Worm (Caenorhabditis elegans) whole organism, L4 larva: ENCODE data around the gene arrd-1.

ENCODE experiments used
- aha-1 ChIP-seq: fragments of 150-350 bp; peaks from one replicate; lab custom pipeline; 2014; ENCODE audit warnings: missing biosample characterization, missing genetic modification characterization
- fos-1 ChIP-seq: fragments of 150-350 bp; optimal IDR thresholded peaks from 2 replicates; lab custom pipeline; 2014; ENCODE audit warnings: missing biosample characterization, missing genetic modification characterization
- hlh-30 ChIP-seq: sonication (generic microtip); optimal IDR thresholded peaks from 2 replicates; lab custom pipeline; 2017; ENCODE audit warnings: antibody characterized with exemption, mild to moderate bottlenecking, missing genetic modification characterization, missing compliant biosample characterization; ENCODE audit not compliant: insufficient read depth
- lin-13 ChIP-seq: fragments of 150-350 bp; optimal IDR thresholded peaks from 2 replicates; lab custom pipeline; 2014; ENCODE audit warnings: missing biosample characterization, missing genetic modification reagents, missing genetic modification characterization
- mdl-1 ChIP-seq, 2 experiments: fragments of 150-350 bp in 1 of 2; sonication (generic microtip) in 1 of 2; optimal IDR thresholded peaks; 2 replicates each; lab custom pipeline; 2014 to 2017; ENCODE audit warnings: missing biosample characterization in 2 of 2, missing genetic modification characterization in 2 of 2
- nhr-237 ChIP-seq: sonication (generic microtip); optimal IDR thresholded peaks from 2 replicates; lab custom pipeline; 2017; ENCODE audit warnings: missing biosample characterization, missing genetic modification characterization

ce11 chrII:582649-583048, 44.7 kb upstream of the arrd-1 start, which contains the start of gene fbxb-14:
- no peak for TF ChIP-seq nhr-237 (tag; lab: Kevin White, UChicago)
- TF ChIP-seq lin-13, result no peak
- no peak for TF ChIP-seq hlh-30 (tag; lab: Kevin White, UChicago)
- TF ChIP-seq aha-1 (tag; lab: Kevin White, UChicago), result no peak
- no peak for TF ChIP-seq mdl-1 (tag; optimal IDR thresholded peaks at IDR 0.05; lab: Kevin White, UChicago)
- no peak for TF ChIP-seq fos-1 (tag; lab: Kevin White, UChicago)
